Fruit fly (Drosophila melanogaster): Measurements from ENCODE around the gene Spt7.

Spt7 gene

DNA sequence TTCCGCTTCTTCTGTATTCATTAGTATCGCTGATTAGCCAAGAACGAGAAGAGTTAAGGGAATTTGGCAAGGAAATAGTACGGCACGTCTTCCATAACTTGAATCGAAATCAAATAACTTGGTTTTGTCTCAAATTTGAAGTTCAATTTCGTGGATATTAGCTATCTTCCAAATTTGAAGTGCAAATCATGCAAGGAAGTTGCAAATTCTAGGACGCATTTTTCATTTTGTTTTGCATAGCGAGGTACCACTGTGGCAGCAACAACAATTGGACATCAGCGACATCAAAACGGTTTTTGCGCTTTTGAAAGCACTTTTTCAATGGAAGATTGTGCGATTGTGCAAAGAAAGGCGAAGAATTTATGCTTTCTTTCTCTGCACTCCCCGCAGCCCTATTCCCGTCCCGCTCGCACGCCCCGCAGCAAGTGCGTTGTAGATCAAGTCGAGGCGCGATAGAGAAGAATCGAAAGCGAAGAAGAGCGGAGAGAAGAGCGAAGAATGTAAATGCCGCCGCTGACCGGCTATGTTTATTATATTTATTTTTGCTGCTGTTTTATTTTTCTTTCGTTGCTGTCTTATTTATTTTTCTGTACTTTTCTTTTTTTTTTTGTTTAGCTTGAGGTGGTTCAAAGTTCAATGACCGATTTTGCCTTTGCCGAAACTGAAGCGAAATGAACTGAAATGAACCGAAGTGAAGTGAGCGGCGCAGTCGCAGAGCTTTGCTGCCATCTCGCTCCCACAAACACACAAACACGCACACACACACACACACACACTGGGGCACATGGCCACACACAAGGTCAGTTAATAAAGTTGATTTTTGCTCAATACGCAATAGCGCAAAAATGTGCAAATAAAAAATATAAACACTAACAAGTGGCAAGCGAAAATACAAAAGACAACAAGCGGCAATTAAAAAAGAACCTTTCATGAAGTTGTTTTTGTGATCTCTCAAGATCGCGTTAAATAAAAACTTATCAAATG lies 31.2 kb downstream of the Spt7 start (continued):
- TF ChIP-seq Blimp-1 (GFP tag; optimal IDR thresholded peaks at IDR 0.05) (no peak), CG32006 (GFP tag; optimal IDR thresholded peaks at IDR 0.05) (peak; percentile 80), svp (GFP tag) (peak; percentile 96), CG15336 (GFP tag; IDR thresholded peaks at IDR 0.05) (peak; percentile 73), CG10631 (GFP tag; optimal IDR thresholded peaks at IDR 0.05) (peak; percentile 51), CG6163 (GFP tag; IDR thresholded peaks at IDR 0.05) (peak; percentile 75), CG4318 (GFP tag; optimal IDR thresholded peaks at IDR 0.05) (peak; percentile 57), ss (GFP tag; optimal IDR thresholded peaks at IDR 0.05) (peak; percentile 18 to 44), CG10669 (GFP tag; optimal IDR thresholded peaks at IDR 0.05) (peak; percentile 38), acj6 (GFP tag; optimal IDR thresholded peaks at IDR 0.05) (peak; percentile 67), fd85E (GFP tag; optimal IDR thresholded peaks at IDR 0.05) (no peak), Gug (GFP tag; IDR thresholded peaks at IDR 0.05) (peak; percentile 73), CG11902 (GFP tag; optimal IDR thresholded peaks at IDR 0.05) (peak; percentile 50), dac (GFP tag; optimal IDR thresholded peaks at IDR 0.05) (peak; percentile 15), CG8632 (GFP tag; optimal IDR thresholded peaks at IDR 0.05) (peak; percentile 30), Sox14 (GFP tag; optimal IDR thresholded peaks at IDR 0.05) (peak; percentile 69), Sox102F (GFP tag; optimal IDR thresholded peaks at IDR 0.05) (peak; percentile 68), pdm3 (GFP tag; optimal IDR thresholded peaks at IDR 0.05) (peak; percentile 80), CG8119 (GFP tag; IDR thresholded peaks at IDR 0.05) (peak; percentile 63), CG16779 (tag; optimal IDR thresholded peaks at IDR 0.05) (no peak), Eip78C (GFP tag) (peak; percentile 85)

DNA sequence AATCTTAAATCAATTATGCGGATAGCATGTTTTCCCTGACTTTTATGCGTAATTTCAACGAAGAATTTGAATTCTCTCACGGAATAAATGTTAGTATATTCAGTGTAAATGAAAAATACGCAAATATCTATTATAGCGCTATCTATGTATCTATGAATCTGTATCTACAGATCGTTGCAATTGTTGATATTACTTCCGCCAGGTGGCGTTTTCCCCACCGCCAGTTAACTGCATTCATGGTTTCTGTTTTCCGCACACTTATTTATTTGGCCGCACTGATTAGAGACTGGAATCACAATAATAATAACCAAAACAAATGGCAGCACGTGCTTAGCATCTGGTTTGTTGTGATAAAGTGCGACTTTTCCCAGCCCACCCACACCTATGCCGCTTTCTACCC lies 32.5 kb downstream of the Spt7 start:
- no peak for TF ChIP-seq CG11294 (GFP tag; IDR thresholded peaks at IDR 0.05)
- TF ChIP-seq OdsH (GFP tag; optimal IDR thresholded peaks at IDR 0.05) = no peak
- no peak for TF ChIP-seq Sox102F (GFP tag; optimal IDR thresholded peaks at IDR 0.05)
- TF ChIP-seq Hr38 (GFP tag; optimal IDR thresholded peaks at IDR 0.05) = no peak
- TF ChIP-seq CG6854 (GFP tag; optimal IDR thresholded peaks at IDR 0.05) = no peak
- no peak for TF ChIP-seq CG34406 (GFP tag; optimal IDR thresholded peaks at IDR 0.05)
- no peak for TF ChIP-seq vri (GFP tag; optimal IDR thresholded peaks at IDR 0.05)
- TF ChIP-seq CG6808 (GFP tag; optimal IDR thresholded peaks at IDR 0.05) = no peak
- TF ChIP-seq spab (GFP tag; optimal IDR thresholded peaks at IDR 0.05) = no peak
- no peak for TF ChIP-seq ss (GFP tag; optimal IDR thresholded peaks at IDR 0.05)
- TF ChIP-seq net (GFP tag; optimal IDR thresholded peaks at IDR 0.05) = no peak
- TF ChIP-seq achi (GFP tag; optimal IDR thresholded peaks at IDR 0.05) = no peak
- no peak for TF ChIP-seq lz (GFP tag; optimal IDR thresholded peaks at IDR 0.05)

DNA sequence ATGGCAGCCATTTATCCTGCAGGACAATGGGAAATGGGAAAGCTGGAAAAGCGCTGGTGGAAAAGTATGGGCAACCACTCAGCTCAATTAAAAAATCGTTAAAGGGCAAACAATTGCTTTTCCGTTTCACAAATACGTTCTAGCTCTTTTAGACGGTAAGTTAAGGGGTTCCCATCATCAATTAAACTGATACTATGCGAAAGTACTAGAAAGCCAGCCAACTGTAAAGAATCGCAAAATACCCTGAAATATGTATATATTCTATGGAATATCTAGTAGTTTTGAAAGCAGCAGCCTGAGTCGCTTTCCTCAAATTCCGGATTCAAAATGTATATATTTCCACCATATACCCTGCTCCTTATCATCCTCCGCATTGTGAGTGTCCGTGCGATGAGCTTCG lies 33.2 kb downstream of the Spt7 start, which contains the start of gene CG12985:
Gene CG12985, plus strand, starts transcription at position 301 of the 400 bp plus-strand sequence.
- TF ChIP-seq CG4318 (GFP tag; optimal IDR thresholded peaks at IDR 0.05) (no peak), CG6276 (GFP tag; optimal IDR thresholded peaks at IDR 0.05) (no peak), acj6 (GFP tag; optimal IDR thresholded peaks at IDR 0.05) (no peak), Eip75B (GFP tag; optimal IDR thresholded peaks at IDR 0.05) (no peak), CG10669 (GFP tag; optimal IDR thresholded peaks at IDR 0.05) (no peak), salr (GFP tag; optimal IDR thresholded peaks at IDR 0.05) (no peak), CG11294 (GFP tag; IDR thresholded peaks at IDR 0.05) (no peak), CG1621 (tag; optimal IDR thresholded peaks at IDR 0.05) (no peak), Met (GFP tag; optimal IDR thresholded peaks at IDR 0.05) (no peak), CG6792 (GFP tag; optimal IDR thresholded peaks at IDR 0.05) (no peak), Ets96B (tag; optimal IDR thresholded peaks at IDR 0.05) (no peak), topi (GFP tag; optimal IDR thresholded peaks at IDR 0.05) (no peak), Sox102F (GFP tag; optimal IDR thresholded peaks at IDR 0.05) (no peak)
